Worm (Caenorhabditis elegans) whole organism, L4 larva: Measurements from ENCODE around the gene rps-29.

Experiments used
- F10B5.3 ChIP-seq: sonication (generic microtip); optimal IDR thresholded peaks from 2 replicates; lab custom pipeline; 2016; ENCODE audit warnings: mild to moderate bottlenecking, missing genetic modification characterization, missing compliant biosample characterization
- F26F4.8 ChIP-seq: fragments of 200-800 bp; sonication (Bioruptor generic); conservative IDR thresholded peaks from 2 replicates; pipeline ENCODE4 v1.3.6; 2022; ENCODE audit warnings: missing genetic modification characterization, missing compliant biosample characterization
- T20F7.1 ChIP-seq: fragments of 200-800 bp; sonication (Bioruptor generic); optimal IDR thresholded peaks from 2 replicates; lab custom pipeline; 2018; ENCODE audit warnings: mild to moderate bottlenecking, missing genetic modification characterization, missing compliant biosample characterization
- ZK546.5 ChIP-seq, 2 experiments: sonication (generic microtip); optimal IDR thresholded peaks; 2 replicates each; lab custom pipeline; 2017; ENCODE audit warnings: missing biosample characterization in 2 of 2, missing genetic modification characterization in 2 of 2
- aha-1 ChIP-seq: fragments of 150-350 bp; peaks from one replicate; lab custom pipeline; 2014; ENCODE audit warnings: missing biosample characterization, missing genetic modification characterization
- ceh-20 ChIP-seq: fragments of 200-800 bp; sonication (Bioruptor generic); IDR thresholded peaks from 2 replicates; pipeline ENCODE4 v1.3.6; 2022; ENCODE audit warnings: missing genetic modification reagents, missing genetic modification characterization, missing compliant biosample characterization
- ceh-32 ChIP-seq: sonication (generic microtip); optimal IDR thresholded peaks from 2 replicates; lab custom pipeline; 2016; ENCODE audit warnings: mild to moderate bottlenecking, missing genetic modification characterization, missing compliant biosample characterization; ENCODE audit not compliant: poor library complexity
- ceh-62 ChIP-seq: sonication (generic microtip); optimal IDR thresholded peaks from 2 replicates; lab custom pipeline; 2017; ENCODE audit warnings: missing biosample characterization, missing genetic modification characterization
- ceh-82 ChIP-seq: sonication (generic microtip); optimal IDR thresholded peaks from 2 replicates; lab custom pipeline; 2017; ENCODE audit warnings: missing biosample characterization, missing genetic modification characterization
- daf-16 ChIP-seq, 3 experiments: sonication (generic microtip); optimal IDR thresholded peaks; 2 replicates each; lab custom pipeline; 2016 to 2017; ENCODE audit warnings: missing genetic modification characterization in 3 of 3, missing genetic modification reagents in 3 of 3, mild to moderate bottlenecking in 2 of 3, missing compliant biosample characterization in 2 of 3, missing biosample characterization in 1 of 3, moderate library complexity in 1 of 3
- daf-19 ChIP-seq: fragments of 200-800 bp; sonication (Bioruptor generic); conservative IDR thresholded peaks from 2 replicates; pipeline ENCODE4 v1.3.6; 2022; ENCODE audit warnings: missing genetic modification characterization, missing compliant biosample characterization
- dmd-6 ChIP-seq: fragments of 200-800 bp; sonication (Bioruptor generic); IDR thresholded peaks from 2 replicates; pipeline ENCODE4 v1.3.6; 2022; ENCODE audit warnings: missing genetic modification reagents, missing genetic modification characterization, missing compliant biosample characterization
- dpl-1 ChIP-seq: fragments of 150-350 bp; optimal IDR thresholded peaks from 2 replicates; lab custom pipeline; 2014; ENCODE audit warnings: missing biosample characterization, missing genetic modification reagents, missing genetic modification characterization
- egl-27 ChIP-seq: sonication (generic microtip); optimal IDR thresholded peaks from 3 replicates; lab custom pipeline; 2017; ENCODE audit warnings: missing biosample characterization, missing genetic modification reagents, missing genetic modification characterization
- hlh-11 ChIP-seq: fragments of 200-800 bp; sonication (Bioruptor generic); optimal IDR thresholded peaks from 2 replicates; lab custom pipeline; 2018; ENCODE audit warnings: mild to moderate bottlenecking, missing genetic modification characterization, missing compliant biosample characterization
- hlh-30 ChIP-seq: sonication (generic microtip); optimal IDR thresholded peaks from 2 replicates; lab custom pipeline; 2017; ENCODE audit warnings: antibody characterized with exemption, mild to moderate bottlenecking, missing genetic modification characterization, missing compliant biosample characterization; ENCODE audit not compliant: insufficient read depth
- hmg-1.1 ChIP-seq: fragments of 200-800 bp; sonication (Bioruptor generic); IDR thresholded peaks from 2 replicates; pipeline ENCODE4 v1.3.6; 2022; ENCODE audit warnings: missing genetic modification reagents, missing genetic modification characterization, missing compliant biosample characterization
- lin-1 ChIP-seq: fragments of 200-800 bp; sonication (Bioruptor generic); IDR thresholded peaks from 2 replicates; pipeline ENCODE4 v1.3.6; 2022; ENCODE audit warnings: missing genetic modification reagents, missing genetic modification characterization, missing compliant biosample characterization
- lin-13 ChIP-seq: fragments of 150-350 bp; optimal IDR thresholded peaks from 2 replicates; lab custom pipeline; 2014; ENCODE audit warnings: missing biosample characterization, missing genetic modification reagents, missing genetic modification characterization
- lin-38 ChIP-seq: fragments of 200-800 bp; sonication (Bioruptor generic); IDR thresholded peaks from 2 replicates; pipeline ENCODE4 v1.3.6; 2022; ENCODE audit warnings: missing genetic modification reagents, missing genetic modification characterization, missing compliant biosample characterization
- lin-39 ChIP-seq: fragments of 150-350 bp; optimal IDR thresholded peaks from 2 replicates; lab custom pipeline; 2014; ENCODE audit warnings: missing biosample characterization, missing genetic modification reagents, missing genetic modification characterization
- lsy-2 ChIP-seq, 2 experiments: fragments of 150-350 bp in 1 of 2; sonication (generic microtip) in 1 of 2; optimal IDR thresholded peaks; 2 replicates each; lab custom pipeline; 2014 to 2017; ENCODE audit warnings: missing biosample characterization in 2 of 2, missing genetic modification characterization in 2 of 2
- madf-9 ChIP-seq: fragments of 200-800 bp; sonication (Bioruptor generic); conservative IDR thresholded peaks from 2 replicates; pipeline ENCODE4 v1.3.6; 2022; ENCODE audit warnings: missing genetic modification reagents, missing genetic modification characterization, missing compliant biosample characterization
- mdl-1 ChIP-seq, 2 experiments: fragments of 150-350 bp in 1 of 2; sonication (generic microtip) in 1 of 2; optimal IDR thresholded peaks; 2 replicates each; lab custom pipeline; 2014 to 2017; ENCODE audit warnings: missing biosample characterization in 2 of 2, missing genetic modification characterization in 2 of 2
- mep-1 ChIP-seq: fragments of 150-350 bp; sonication (generic microtip); optimal IDR thresholded peaks from 3 replicates; lab custom pipeline; 2014; ENCODE audit warnings: missing biosample characterization, missing genetic modification characterization
- mes-2 ChIP-seq: sonication (generic microtip); optimal IDR thresholded peaks from 2 replicates; lab custom pipeline; 2016; ENCODE audit warnings: missing genotype, mild to moderate bottlenecking, missing genetic modification characterization, missing compliant biosample characterization; ENCODE audit not compliant: poor library complexity, severe bottlenecking
- mxl-2 ChIP-seq: fragments of 200-800 bp; sonication (Bioruptor generic); conservative IDR thresholded peaks from 2 replicates; pipeline ENCODE4 v1.3.6; 2022; ENCODE audit warnings: missing genetic modification reagents, missing genetic modification characterization, missing compliant biosample characterization
- mxl-3 ChIP-seq: fragments of 200-800 bp; sonication (Bioruptor generic); optimal IDR thresholded peaks from 2 replicates; lab custom pipeline; 2018; ENCODE audit warnings: mild to moderate bottlenecking, missing genetic modification characterization, missing compliant biosample characterization
- nhr-11 ChIP-seq: fragments of 150-350 bp; optimal IDR thresholded peaks from 2 replicates; lab custom pipeline; 2014; ENCODE audit warnings: missing biosample characterization, missing genetic modification characterization
- nhr-111 ChIP-seq: fragments of 200-800 bp; sonication (Bioruptor generic); optimal IDR thresholded peaks from 2 replicates; lab custom pipeline; 2018; ENCODE audit warnings: mild to moderate bottlenecking, missing genetic modification characterization, missing compliant biosample characterization
- nhr-28 ChIP-seq: fragments of 150-350 bp; optimal IDR thresholded peaks from 2 replicates; lab custom pipeline; 2014; ENCODE audit warnings: missing biosample characterization, missing genetic modification characterization
- nhr-48 ChIP-seq: sonication (generic microtip); optimal IDR thresholded peaks from 2 replicates; lab custom pipeline; 2016; ENCODE audit warnings: mild to moderate bottlenecking, missing genetic modification characterization, missing compliant biosample characterization
- pha-4 ChIP-seq, 2 experiments: fragments of 150-350 bp in 1 of 2; fragments of 200-800 bp in 1 of 2; sonication (Bioruptor generic) in 1 of 2; IDR thresholded peaks in 1 of 2; optimal IDR thresholded peaks in 1 of 2; 2 replicates each; pipeline versions ENCODE4 v1.3.6 to Lab custom; 2014 to 2022; ENCODE audit warnings: missing genetic modification characterization in 2 of 2, missing genetic modification reagents in 2 of 2, missing biosample characterization in 1 of 2, missing compliant biosample characterization in 1 of 2
- php-3 ChIP-seq: fragments of 200-800 bp; sonication (Bioruptor generic); IDR thresholded peaks from 2 replicates; pipeline ENCODE4 v1.3.6; 2022; ENCODE audit warnings: missing genetic modification reagents, missing genetic modification characterization, missing compliant biosample characterization
- pqm-1 ChIP-seq: sonication (generic microtip); optimal IDR thresholded peaks from 2 replicates; lab custom pipeline; 2017; ENCODE audit warnings: missing biosample characterization, missing genetic modification characterization
- rbr-2 ChIP-seq: sonication (generic microtip); optimal IDR thresholded peaks from 2 replicates; lab custom pipeline; 2016; ENCODE audit warnings: missing genotype, missing genetic modification characterization, missing compliant biosample characterization
- snpc-4 ChIP-seq: fragments of 150-350 bp; optimal IDR thresholded peaks from 2 replicates; lab custom pipeline; 2014; ENCODE audit warnings: missing biosample characterization, missing genetic modification characterization
- unc-62 ChIP-seq, 3 experiments: fragments of 150-350 bp in 1 of 3; sonication (generic microtip); optimal IDR thresholded peaks in 2 of 3; peaks in 1 of 3; 1 replicate in 1 of 3; 2 replicates in 2 of 3; lab custom pipeline; 2014 to 2017; ENCODE audit warnings: missing biosample characterization in 3 of 3, missing genetic modification characterization in 3 of 3, missing genetic modification reagents in 3 of 3, missing genotype in 1 of 3
- vab-7 ChIP-seq: fragments of 200-800 bp; sonication (Bioruptor generic); IDR thresholded peaks from 2 replicates; pipeline ENCODE4 v1.3.6; 2022; ENCODE audit warnings: missing genetic modification reagents, missing genetic modification characterization, missing compliant biosample characterization
- ztf-11 ChIP-seq: fragments of 150-350 bp; optimal IDR thresholded peaks from 2 replicates; lab custom pipeline; 2014; ENCODE audit warnings: missing biosample characterization, missing genetic modification characterization

The rps-29 gene

ce11 chrIII:841177-841576 lies 47.1 kb downstream of the rps-29 start, which contains the start of gene K02F3.9:
Gene K02F3.9, minus strand, starts transcription at chrIII:841366.
- TF ChIP-seq daf-19 (no peak), ztf-11 (tag; lab: Kevin White, UChicago) (no peak), hlh-30 (tag; lab: Kevin White, UChicago) (peak; percentile 2), lin-1 (GFP tag; lab: Robert Waterston, UW) (no peak)
- TF ChIP-seq, all 104 proteins: peak for 1

DNA sequence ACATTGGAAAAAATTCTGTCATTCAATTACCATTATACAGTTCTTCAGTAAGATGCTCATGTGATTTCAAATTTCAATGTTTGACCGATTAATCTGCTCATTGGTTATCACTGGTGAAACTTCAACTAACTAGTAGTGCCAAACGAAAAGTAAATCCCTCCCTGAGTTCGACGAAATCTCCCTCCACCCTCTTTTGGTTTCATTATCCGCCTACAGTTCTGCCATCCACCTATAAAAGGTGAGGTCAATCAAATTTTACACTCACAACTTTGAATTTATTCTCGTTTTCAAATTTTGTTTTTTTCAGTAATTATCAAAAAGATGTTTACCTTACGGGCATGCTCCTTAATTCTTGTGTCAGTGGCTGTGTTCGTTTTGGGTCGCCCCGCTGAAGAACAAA lies 48.5 kb downstream of the rps-29 start, which contains the start of gene far-8:
Gene far-8, plus strand, starts transcription at position 301 of the 400 bp plus-strand sequence.
- TF ChIP-seq mep-1 (tag; lab: Kevin White, UChicago): no peak
- TF ChIP-seq daf-19: no peak
- no peak for TF ChIP-seq nhr-111 (GFP tag; lab: Kevin White, UChicago)
- TF ChIP-seq daf-16 (GFP tag; optimal IDR thresholded peaks at IDR 0.05; lab: Kevin White, UChicago): no peak
- TF ChIP-seq daf-16 (tag; optimal IDR thresholded peaks at IDR 0.05; lab: Kevin White, UChicago): no peak
- TF ChIP-seq T20F7.1 (GFP tag; lab: Kevin White, UChicago): no peak

DNA sequence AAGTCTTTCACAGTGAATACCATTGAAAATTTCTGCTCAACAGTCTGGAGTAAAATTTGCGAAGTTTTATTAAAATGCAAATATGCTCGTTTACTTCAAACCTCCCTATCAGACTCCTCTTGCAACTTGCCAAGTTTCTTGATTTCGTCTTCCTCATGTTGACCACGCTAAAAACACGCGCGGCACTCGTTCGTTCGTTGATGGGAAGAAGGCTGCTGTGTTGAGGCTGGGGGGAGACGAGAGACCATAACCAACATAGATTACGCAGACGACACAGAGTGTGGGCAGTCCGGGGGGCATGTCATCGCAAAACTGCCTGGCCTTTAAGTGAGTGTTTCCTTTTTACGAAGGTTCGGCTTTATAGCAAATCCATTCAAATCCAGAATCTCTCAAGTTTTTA lies 49.9 kb downstream of the rps-29 start:
- TF ChIP-seq F26F4.8 (GFP tag; lab: Robert Waterston, UW): no peak
- TF ChIP-seq lin-38 (GFP tag; lab: Robert Waterston, UW): peak; percentile 28; the same call in 1 of the 2 replicates
- peak; percentile 96 for TF ChIP-seq mxl-3 (GFP tag; lab: Kevin White, UChicago)
- 0 out of 2 replicates have a peak, but pooled peaks have one; percentile 35 for TF ChIP-seq ceh-20 (GFP tag; lab: Robert Waterston, UW)
- peak in 1 of 2 experiments; percentile 28 for TF ChIP-seq lsy-2 (tag; optimal IDR thresholded peaks at IDR 0.05; lab: Kevin White, UChicago)
- no peak for TF ChIP-seq daf-16 (GFP tag; optimal IDR thresholded peaks at IDR 0.05; lab: Kevin White, UChicago)
- peak; percentile 68 for TF ChIP-seq daf-16 (tag; optimal IDR thresholded peaks at IDR 0.05; lab: Kevin White, UChicago)
- peak; percentile 15 for TF ChIP-seq dpl-1 (GFP tag; lab: Kevin White, UChicago)
- TF ChIP-seq unc-62 (GFP tag; optimal IDR thresholded peaks at IDR 0.05 in 1 of 2; lab: Kevin White, UChicago): peak in 1 of 2 experiments; percentile 14
- no peak for TF ChIP-seq unc-62 (tag; optimal IDR thresholded peaks at IDR 0.05; lab: Kevin White, UChicago)
- TF ChIP-seq nhr-11 (tag; lab: Kevin White, UChicago): peak; percentile 18
- TF ChIP-seq mxl-2: peak; percentile 44; the same call in 1 of the 2 replicates
- TF ChIP-seq F10B5.3: no peak
- peak; percentile 42; the same call in 1 of the 2 replicates for TF ChIP-seq madf-9
- TF ChIP-seq hmg-1.1 (GFP tag; lab: Robert Waterston, UW): peak; percentile 54
- peak; percentile 77 for TF ChIP-seq hlh-30 (tag; lab: Kevin White, UChicago)
- peak; percentile 27 for TF ChIP-seq mes-2
- TF ChIP-seq dmd-6 (GFP tag; lab: Robert Waterston, UW): peak; percentile 53
- TF ChIP-seq ceh-82 (tag; lab: Kevin White, UChicago): no peak
- peak; percentile 40 for TF ChIP-seq aha-1 (tag; lab: Kevin White, UChicago)
- peak; percentile 18 for TF ChIP-seq nhr-48 (tag; lab: Kevin White, UChicago)
- TF ChIP-seq lin-13: no peak
- TF ChIP-seq mep-1 (tag; lab: Kevin White, UChicago): peak; percentile 57
- peak; percentile 55 for TF ChIP-seq nhr-28 (tag; lab: Kevin White, UChicago)
- TF ChIP-seq ceh-62 (tag; lab: Kevin White, UChicago): no peak
- TF ChIP-seq hlh-11 (tag; lab: Kevin White, UChicago): peak; percentile 65
- TF ChIP-seq mdl-1 (tag; optimal IDR thresholded peaks at IDR 0.05; lab: Kevin White, UChicago): peak in 1 of 2 experiments; percentile 56

DNA sequence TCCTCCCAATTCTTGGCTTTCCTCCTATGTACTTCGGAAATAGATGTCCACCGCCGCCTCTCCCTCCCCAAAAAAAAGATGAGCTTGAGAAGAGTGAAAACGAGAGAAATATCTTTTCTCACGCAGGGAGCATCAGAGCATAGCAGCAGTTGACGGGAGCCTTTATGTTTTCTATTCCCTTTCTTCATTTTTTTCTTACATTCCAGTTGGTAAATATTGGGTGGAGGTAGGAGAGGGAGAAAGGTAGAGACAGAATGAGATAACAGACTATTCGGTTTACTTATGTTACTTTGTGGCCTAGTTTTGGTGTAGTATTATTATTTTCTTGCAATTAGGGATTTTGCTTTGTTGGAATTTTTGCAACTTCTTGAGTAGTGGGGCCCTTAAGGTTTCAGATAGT lies 50.5 kb downstream of the rps-29 start:
- TF ChIP-seq ceh-62 (tag; lab: Kevin White, UChicago) (no peak), snpc-4 (tag; lab: Kevin White, UChicago) (no peak), lin-38 (GFP tag; lab: Robert Waterston, UW) (no peak), rbr-2 (no peak), php-3 (no peak), lin-39 (tag; lab: Kevin White, UChicago) (no peak), ZK546.5 (tag; optimal IDR thresholded peaks at IDR 0.05; lab: Kevin White, UChicago) (no peak), daf-16 (GFP tag; optimal IDR thresholded peaks at IDR 0.05; lab: Kevin White, UChicago) (no peak), daf-16 (tag; optimal IDR thresholded peaks at IDR 0.05; lab: Kevin White, UChicago) (peak; percentile 17), ceh-32 (no peak), mxl-3 (GFP tag; lab: Kevin White, UChicago) (no peak), pha-4 (GFP tag; IDR thresholded peaks at IDR 0.05; lab: Robert Waterston, UW) (no peak), pha-4 (tag; optimal IDR thresholded peaks at IDR 0.05; lab: Kevin White, UChicago) (no peak), unc-62 (GFP tag; optimal IDR thresholded peaks at IDR 0.05 in 1 of 2; lab: Kevin White, UChicago) (peak in 1 of 2 experiments; percentile 43), unc-62 (tag; optimal IDR thresholded peaks at IDR 0.05; lab: Kevin White, UChicago) (no peak), vab-7 (GFP tag; lab: Robert Waterston, UW) (no peak), ceh-82 (tag; lab: Kevin White, UChicago) (no peak), egl-27 (tag; lab: Kevin White, UChicago) (no peak), pqm-1 (tag; lab: Kevin White, UChicago) (no peak)
